Worm (Caenorhabditis elegans): ENCODE results near the gene unc-49.

DNA sequence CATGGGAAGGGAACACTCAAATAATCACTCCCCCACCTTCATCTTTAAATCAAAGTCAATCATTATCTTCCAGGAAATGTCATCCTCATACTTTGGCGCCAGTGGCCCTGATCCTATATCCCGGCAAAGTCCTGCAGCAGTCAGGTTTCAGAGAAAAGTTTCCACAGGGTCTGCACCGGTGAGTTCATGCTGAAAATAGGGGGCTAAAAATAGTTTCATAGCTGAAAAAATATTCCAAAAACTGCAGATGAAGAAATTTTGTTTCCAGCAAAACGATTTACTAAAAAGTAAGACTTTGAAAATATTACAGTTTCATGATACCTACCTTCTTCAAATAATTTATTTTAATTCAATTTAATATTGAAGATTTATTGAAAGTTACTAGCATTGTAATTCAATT, 32.5 kb upstream of the unc-49 start, which contains the start of gene ptr-25:
- no peak for TF ChIP-seq ZK546.5 (tag; optimal IDR thresholded peaks at IDR 0.05)
- no peak for TF ChIP-seq ztf-11 (tag; optimal IDR thresholded peaks at IDR 0.05)
- TF ChIP-seq snpc-4 (tag; optimal IDR thresholded peaks at IDR 0.05): no peak
- no peak for TF ChIP-seq ama-1 (optimal IDR thresholded peaks at IDR 0.05)
- no peak for TF ChIP-seq elt-1 (tag; optimal IDR thresholded peaks at IDR 0.05)

All from whole organism, L3 larva.